Worm (Caenorhabditis elegans) whole organism, late embryonic: ENCODE results near the gene C01G5.7.

Experiments
- F13H6.1 ChIP-seq: sonication (generic microtip); optimal IDR thresholded peaks from 2 replicates; lab custom pipeline; 2016; ENCODE audit warnings: missing genetic modification characterization, missing compliant biosample characterization
- K02D7.2 ChIP-seq: sonication (generic microtip); optimal IDR thresholded peaks from 2 replicates; lab custom pipeline; 2017; ENCODE audit warnings: mild to moderate bottlenecking, missing genetic modification characterization, missing compliant biosample characterization
- T23F11.4 ChIP-seq: fragments of 200-800 bp; sonication (Bioruptor generic); optimal IDR thresholded peaks from 2 replicates; lab custom pipeline; 2018; ENCODE audit warnings: mild to moderate bottlenecking, missing genetic modification characterization, missing compliant biosample characterization
- Y22D7AL.16 ChIP-seq: sonication (generic microtip); optimal IDR thresholded peaks from 2 replicates; lab custom pipeline; 2016; ENCODE audit warnings: missing genetic modification characterization, missing compliant biosample characterization
- ahr-1 ChIP-seq: sonication (generic microtip); optimal IDR thresholded peaks from 2 replicates; lab custom pipeline; 2016; ENCODE audit warnings: missing genetic modification characterization, missing compliant biosample characterization
- ama-1 ChIP-seq: fragments of 150-350 bp; optimal IDR thresholded peaks from 2 replicates; lab custom pipeline; 2014
- ceh-14 ChIP-seq: sonication (generic microtip); optimal IDR thresholded peaks from 2 replicates; lab custom pipeline; 2016; ENCODE audit warnings: missing genotype, missing genetic modification characterization, missing compliant biosample characterization
- ceh-24 ChIP-seq: sonication (generic microtip); optimal IDR thresholded peaks from 2 replicates; lab custom pipeline; 2016; ENCODE audit warnings: mild to moderate bottlenecking, missing genetic modification characterization, missing compliant biosample characterization
- ceh-34 ChIP-seq: sonication (generic microtip); optimal IDR thresholded peaks from 2 replicates; lab custom pipeline; 2016; ENCODE audit warnings: mild to moderate bottlenecking, missing genetic modification characterization, missing compliant biosample characterization
- ceh-48 ChIP-seq: sonication (generic microtip); optimal IDR thresholded peaks from 2 replicates; lab custom pipeline; 2016; ENCODE audit warnings: missing genetic modification characterization, inconsistent platforms, missing compliant biosample characterization
- ceh-9 ChIP-seq: sonication (generic microtip); optimal IDR thresholded peaks from 2 replicates; lab custom pipeline; 2016; ENCODE audit warnings: mild to moderate bottlenecking, missing genetic modification characterization, inconsistent platforms, missing compliant biosample characterization
- che-1 ChIP-seq: sonication (generic microtip); optimal IDR thresholded peaks from 2 replicates; lab custom pipeline; 2016; ENCODE audit warnings: mild to moderate bottlenecking, missing genetic modification characterization, missing compliant biosample characterization
- ets-4 ChIP-seq: sonication (generic microtip); optimal IDR thresholded peaks from 2 replicates; lab custom pipeline; 2016; ENCODE audit warnings: missing genetic modification characterization, missing compliant biosample characterization
- hlh-13 ChIP-seq: fragments of 200-800 bp; sonication (Bioruptor generic); optimal IDR thresholded peaks from 2 replicates; lab custom pipeline; 2018; ENCODE audit warnings: mild to moderate bottlenecking, missing genetic modification characterization, missing compliant biosample characterization
- hlh-15 ChIP-seq: sonication (generic microtip); optimal IDR thresholded peaks from 2 replicates; lab custom pipeline; 2016; ENCODE audit warnings: missing genetic modification characterization, missing compliant biosample characterization
- hlh-30 ChIP-seq: sonication (generic microtip); optimal IDR thresholded peaks from 2 replicates; lab custom pipeline; 2017; ENCODE audit warnings: antibody characterized with exemption, missing genetic modification characterization, missing compliant biosample characterization; ENCODE audit not compliant: insufficient read depth
- hlh-8 ChIP-seq: sonication (generic microtip); optimal IDR thresholded peaks from 2 replicates; lab custom pipeline; 2016; ENCODE audit warnings: missing genotype, missing genetic modification characterization, missing compliant biosample characterization
- lin-11 ChIP-seq: fragments of 200-800 bp; sonication (Bioruptor generic); optimal IDR thresholded peaks from 2 replicates; lab custom pipeline; 2018; ENCODE audit warnings: mild to moderate bottlenecking, missing genetic modification characterization, missing compliant biosample characterization
- madf-2 ChIP-seq: sonication (generic microtip); optimal IDR thresholded peaks from 2 replicates; lab custom pipeline; 2017; ENCODE audit warnings: missing genetic modification characterization, missing compliant biosample characterization
- mec-3 ChIP-seq: sonication (generic microtip); optimal IDR thresholded peaks from 2 replicates; lab custom pipeline; 2016; ENCODE audit warnings: borderline replicate concordance, missing genetic modification characterization, missing compliant biosample characterization
- nfya-1 ChIP-seq: sonication (generic microtip); optimal IDR thresholded peaks from 2 replicates; lab custom pipeline; 2017; ENCODE audit warnings: missing genetic modification characterization, mild to moderate bottlenecking, missing compliant biosample characterization, antibody characterized with exemption, moderate library complexity
- nhr-232 ChIP-seq: sonication (generic microtip); optimal IDR thresholded peaks from 2 replicates; lab custom pipeline; 2016; ENCODE audit warnings: missing genetic modification characterization, missing compliant biosample characterization
- npax-4 ChIP-seq: sonication (generic microtip); optimal IDR thresholded peaks from 2 replicates; lab custom pipeline; 2016; ENCODE audit warnings: missing genetic modification characterization, missing compliant biosample characterization
- odd-2 ChIP-seq: sonication (generic microtip); optimal IDR thresholded peaks from 2 replicates; lab custom pipeline; 2017; ENCODE audit warnings: antibody characterized with exemption, mild to moderate bottlenecking, missing genetic modification characterization, missing compliant biosample characterization
- pat-9 ChIP-seq: fragments of 200-800 bp; sonication (Bioruptor generic); optimal IDR thresholded peaks from 2 replicates; lab custom pipeline; 2018; ENCODE audit warnings: mild to moderate bottlenecking, missing genetic modification characterization, moderate library complexity, missing compliant biosample characterization
- pax-1 ChIP-seq: fragments of 150-350 bp; optimal IDR thresholded peaks from 2 replicates; lab custom pipeline; 2014; ENCODE audit warnings: missing biosample characterization, missing genetic modification characterization
- pha-2 ChIP-seq: sonication (generic microtip); optimal IDR thresholded peaks from 2 replicates; lab custom pipeline; 2017; ENCODE audit warnings: mild to moderate bottlenecking, missing genetic modification characterization, missing compliant biosample characterization
- pha-4 ChIP-seq: fragments of 150-350 bp; optimal IDR thresholded peaks from 2 replicates; lab custom pipeline; 2018; ENCODE audit warnings: missing biosample characterization, missing genetic modification reagents, missing genetic modification characterization
- pqm-1 ChIP-seq: sonication (generic microtip); optimal IDR thresholded peaks from 2 replicates; lab custom pipeline; 2016; ENCODE audit warnings: missing genetic modification characterization, missing compliant biosample characterization
- pros-1 ChIP-seq: fragments of 150-350 bp; optimal IDR thresholded peaks from 2 replicates; lab custom pipeline; 2014; ENCODE audit warnings: missing biosample characterization, missing genetic modification reagents, missing genetic modification characterization
- rnt-1 ChIP-seq: sonication (generic microtip); optimal IDR thresholded peaks from 2 replicates; lab custom pipeline; 2016; ENCODE audit warnings: missing genetic modification characterization, missing compliant biosample characterization
- sdc-2 ChIP-seq: sonication (generic microtip); optimal IDR thresholded peaks from 2 replicates; lab custom pipeline; 2016; ENCODE audit warnings: missing genotype, missing genetic modification characterization, missing compliant biosample characterization
- sox-2 ChIP-seq: fragments of 200-800 bp; sonication (Bioruptor generic); IDR thresholded peaks from 2 replicates; pipeline ENCODE4 v1.3.6; 2022; ENCODE audit warnings: missing genetic modification reagents, missing genetic modification characterization, missing compliant biosample characterization
- unc-3 ChIP-seq, 2 experiments: fragments of 200-800 bp in 1 of 2; sonication (Bioruptor generic) in 1 of 2; sonication (generic microtip) in 1 of 2; conservative IDR thresholded peaks in 1 of 2; optimal IDR thresholded peaks in 1 of 2; 2 replicates each; pipeline versions ENCODE4 v1.3.6 to Lab custom; 2016 to 2022; ENCODE audit warnings: missing compliant biosample characterization in 2 of 2, missing genetic modification characterization in 2 of 2, missing genetic modification reagents in 1 of 2
- unc-42 ChIP-seq: sonication (generic microtip); optimal IDR thresholded peaks from 2 replicates; lab custom pipeline; 2016; ENCODE audit warnings: missing genotype, missing genetic modification characterization, missing compliant biosample characterization
- unc-86 ChIP-seq: sonication (generic microtip); optimal IDR thresholded peaks from 2 replicates; lab custom pipeline; 2016; ENCODE audit warnings: missing genetic modification characterization, missing compliant biosample characterization
- zip-5 ChIP-seq: sonication (generic microtip); optimal IDR thresholded peaks from 2 replicates; lab custom pipeline; 2016; ENCODE audit warnings: missing genetic modification characterization, missing compliant biosample characterization
- ztf-16 ChIP-seq: sonication (generic microtip); optimal IDR thresholded peaks from 2 replicates; lab custom pipeline; 2017; ENCODE audit warnings: missing genetic modification characterization, missing compliant biosample characterization

The C01G5.7 gene

ce11 chrIV:6524531-6524930 lies 6.6 kb downstream of the C01G5.7 start, which contains the start of gene C01G5.5:
TSS of gene C01G5.5 (plus strand) at chrIV:6524610.
- TF ChIP-seq unc-3 (GFP tag; conservative IDR thresholded peaks at IDR 0.05; lab: Robert Waterston, UW), result no peak
- no peak for TF ChIP-seq unc-3 (tag; optimal IDR thresholded peaks at IDR 0.05; lab: Kevin White, UChicago)
- no peak for TF ChIP-seq lin-11 (tag; lab: Kevin White, UChicago)
- TF ChIP-seq ceh-48 (tag; lab: Kevin White, UChicago), result no peak
- no peak for TF ChIP-seq unc-86
- no peak for TF ChIP-seq nfya-1 (tag; lab: Kevin White, UChicago)

ce11 chrIV:6526522-6526921 lies 8.6 kb downstream of the C01G5.7 start:
- no peak for TF ChIP-seq rnt-1 (tag; lab: Kevin White, UChicago)
- TF ChIP-seq ama-1 (lab: Kevin White, UChicago), result no peak

- no peak for TF ChIP-seq che-1 (tag; lab: Kevin White, UChicago)
- no peak for TF ChIP-seq ceh-48 (tag; lab: Kevin White, UChicago)
- no peak for TF ChIP-seq npax-4 (tag; lab: Kevin White, UChicago)
- TF ChIP-seq rnt-1 (tag; lab: Kevin White, UChicago), result no peak
- TF ChIP-seq ahr-1 (tag; lab: Kevin White, UChicago), result no peak
- TF ChIP-seq ztf-16 (tag; lab: Kevin White, UChicago), result no peak
- TF ChIP-seq sox-2 (GFP tag; lab: Robert Waterston, UW), result no peak
- TF ChIP-seq hlh-8 (tag; lab: Kevin White, UChicago), result no peak
- TF ChIP-seq ceh-24 (tag; lab: Kevin White, UChicago), result no peak
- no peak for TF ChIP-seq pax-1
- TF ChIP-seq ceh-14 (tag; lab: Kevin White, UChicago), result no peak
- no peak for TF ChIP-seq K02D7.2 (tag; lab: Kevin White, UChicago)
- no peak for TF ChIP-seq ceh-34
- TF ChIP-seq pha-2 (tag; lab: Kevin White, UChicago), result no peak
- no peak for TF ChIP-seq hlh-30
- TF ChIP-seq unc-86, result no peak
- no peak for TF ChIP-seq unc-42 (tag; lab: Kevin White, UChicago)
- TF ChIP-seq, all 69 proteins: peak for 0
Measured at ce11 chrIV:6528202-6528601, 10.2 kb downstream of the C01G5.7 start.

- no peak for TF ChIP-seq sdc-2 (tag; lab: Kevin White, UChicago)
- TF ChIP-seq hlh-15 (tag; lab: Kevin White, UChicago), result no peak
- no peak for TF ChIP-seq F13H6.1 (tag; lab: Kevin White, UChicago)
- no peak for TF ChIP-seq K02D7.2 (tag; lab: Kevin White, UChicago)
- no peak for TF ChIP-seq ceh-34
- no peak for TF ChIP-seq hlh-13 (GFP tag; lab: Kevin White, UChicago)
Measured at ce11 chrIV:6529832-6530231, 11.9 kb downstream of the C01G5.7 start.

- TF ChIP-seq K02D7.2 (tag; lab: Kevin White, UChicago) (no peak), ama-1 (lab: Kevin White, UChicago) (no peak), pha-4 (tag; lab: Kevin White, UChicago) (no peak), hlh-8 (tag; lab: Kevin White, UChicago) (no peak), sdc-2 (tag; lab: Kevin White, UChicago) (no peak), lin-11 (tag; lab: Kevin White, UChicago) (no peak), unc-42 (tag; lab: Kevin White, UChicago) (no peak), pros-1 (tag; lab: Kevin White, UChicago) (no peak), zip-5 (no peak), ceh-9 (no peak), F13H6.1 (tag; lab: Kevin White, UChicago) (no peak), hlh-13 (GFP tag; lab: Kevin White, UChicago) (no peak)
Measured at ce11 chrIV:6531450-6531849, 13.5 kb downstream of the C01G5.7 start, which contains the start of gene C01G5.4. TSS of gene C01G5.4 (plus strand) at chrIV:6531750.

- TF ChIP-seq unc-3 (GFP tag; conservative IDR thresholded peaks at IDR 0.05; lab: Robert Waterston, UW), result no peak
- no peak for TF ChIP-seq unc-3 (tag; optimal IDR thresholded peaks at IDR 0.05; lab: Kevin White, UChicago)
- TF ChIP-seq pat-9 (tag; lab: Kevin White, UChicago), result no peak
- no peak for TF ChIP-seq ets-4
- no peak for TF ChIP-seq Y22D7AL.16 (tag; lab: Kevin White, UChicago)
- no peak for TF ChIP-seq mec-3
- no peak for TF ChIP-seq odd-2 (tag; lab: Kevin White, UChicago)
- no peak for TF ChIP-seq pros-1 (tag; lab: Kevin White, UChicago)
- TF ChIP-seq ahr-1 (tag; lab: Kevin White, UChicago), result no peak
- no peak for TF ChIP-seq pqm-1 (tag; lab: Kevin White, UChicago)
- no peak for TF ChIP-seq T23F11.4 (GFP tag; lab: Kevin White, UChicago)
- TF ChIP-seq che-1 (tag; lab: Kevin White, UChicago), result no peak
- no peak for TF ChIP-seq nhr-232 (tag; lab: Kevin White, UChicago)
- no peak for TF ChIP-seq madf-2 (tag; lab: Kevin White, UChicago)
Measured at ce11 chrIV:6535908-6536307, 17.9 kb downstream of the C01G5.7 start, which contains the start of gene C01G5.3. TSS of gene C01G5.3 (plus strand) at chrIV:6536208.
